Fruit fly (Drosophila melanogaster) whole organism, embryonic: Measurements from ENCODE around the gene CG17564.

Source experiments
- Atf-2 ChIP-seq: fragments of 200-800 bp; sonication (Bioruptor generic); optimal IDR thresholded peaks from 2 replicates; lab custom pipeline; 2016; ENCODE audit warnings: missing biosample characterization, missing genetic modification characterization
- Blimp-1 ChIP-seq: fragments of 200-800 bp; sonication (Bioruptor generic); optimal IDR thresholded peaks from 3 replicates; lab custom pipeline; 2018; ENCODE audit warnings: missing biosample characterization, missing genetic modification characterization, mild to moderate bottlenecking, moderate library complexity, missing genetic modification reagents
- CG10147 ChIP-seq: fragments of 200-800 bp; sonication (Bioruptor generic); optimal IDR thresholded peaks from 2 replicates; lab custom pipeline; 2019; ENCODE audit warnings: missing biosample characterization, mild to moderate bottlenecking, missing genetic modification characterization, moderate library complexity
- CG11696 ChIP-seq: fragments of 200-800 bp; sonication (Bioruptor generic); IDR thresholded peaks from 2 replicates; pipeline ENCODE4 v1.3.6; 2022; ENCODE audit warnings: missing biosample characterization, missing genetic modification characterization
- CG14710 ChIP-seq: fragments of 200-800 bp; sonication (Bioruptor generic); optimal IDR thresholded peaks from 3 replicates; lab custom pipeline; 2019; ENCODE audit warnings: missing biosample characterization, mild to moderate bottlenecking, missing genetic modification characterization, moderate library complexity
- CG17829 ChIP-seq: fragments of 200-800 bp; optimal IDR thresholded peaks from 2 replicates; lab custom pipeline; 2019; ENCODE audit warnings: missing biosample characterization, mild to moderate bottlenecking, missing genetic modification characterization, moderate library complexity
- CG18476 ChIP-seq: fragments of 200-800 bp; sonication (Bioruptor generic); optimal IDR thresholded peaks from 2 replicates; lab custom pipeline; 2016; ENCODE audit warnings: missing biosample characterization, mild to moderate bottlenecking, missing genetic modification characterization
- CG2678 ChIP-seq: fragments of 200-800 bp; sonication (Bioruptor generic); optimal IDR thresholded peaks from 3 replicates; lab custom pipeline; 2019; ENCODE audit warnings: missing biosample characterization, mild to moderate bottlenecking, missing genetic modification characterization, moderate library complexity
- CG3838 ChIP-seq: fragments of 200-800 bp; sonication (Bioruptor generic); optimal IDR thresholded peaks from 3 replicates; lab custom pipeline; 2016; ENCODE audit warnings: missing biosample characterization, missing genetic modification characterization
- CG3995 ChIP-seq: fragments of 200-800 bp; sonication (Bioruptor generic); optimal IDR thresholded peaks from 3 replicates; lab custom pipeline; 2016; ENCODE audit warnings: missing biosample characterization, missing genetic modification characterization
- CG42726 ChIP-seq: fragments of 200-800 bp; sonication (Bioruptor generic); IDR thresholded peaks from 2 replicates; pipeline ENCODE4 v1.3.6; 2022; ENCODE audit warnings: missing biosample characterization, missing genetic modification characterization; ENCODE audit not compliant: partially characterized antibody
- CG4328 ChIP-seq: fragments of 200-800 bp; sonication (Bioruptor generic); optimal IDR thresholded peaks from 3 replicates; lab custom pipeline; 2017; ENCODE audit warnings: missing biosample characterization, missing genetic modification reagents, missing genetic modification characterization
- CG4424 ChIP-seq: fragments of 200-800 bp; sonication (Bioruptor generic); optimal IDR thresholded peaks from 3 replicates; lab custom pipeline; 2016; ENCODE audit warnings: missing biosample characterization, missing genetic modification characterization
- CG5953 ChIP-seq: fragments of 200-800 bp; sonication (Bioruptor generic); IDR thresholded peaks from 2 replicates; pipeline ENCODE4 v1.3.6; 2022; ENCODE audit warnings: missing biosample characterization, missing genetic modification characterization
- CG6654 ChIP-seq: fragments of 200-800 bp; sonication (Bioruptor generic); optimal IDR thresholded peaks from 2 replicates; lab custom pipeline; 2017; ENCODE audit warnings: missing biosample characterization, mild to moderate bottlenecking, missing genetic modification characterization
- CG7839 ChIP-seq: fragments of 200-800 bp; sonication (Bioruptor generic); optimal IDR thresholded peaks from 3 replicates; lab custom pipeline; 2018; ENCODE audit warnings: missing biosample characterization, mild to moderate bottlenecking, missing genetic modification characterization, moderate library complexity
- CG7928 ChIP-seq: fragments of 200-800 bp; sonication (Bioruptor generic); optimal IDR thresholded peaks from 2 replicates; lab custom pipeline; 2017; ENCODE audit warnings: missing biosample characterization, mild to moderate bottlenecking, missing genetic modification characterization
- CG8388 ChIP-seq: fragments of 200-800 bp; sonication (Bioruptor generic); optimal IDR thresholded peaks from 2 replicates; lab custom pipeline; 2019; ENCODE audit warnings: missing biosample characterization, mild to moderate bottlenecking, missing genetic modification characterization, moderate library complexity
- CG9727 ChIP-seq: fragments of 200-800 bp; sonication (Bioruptor generic); optimal IDR thresholded peaks from 3 replicates; lab custom pipeline; 2017; ENCODE audit warnings: missing biosample characterization, mild to moderate bottlenecking, missing genetic modification characterization
- CG9817 ChIP-seq: fragments of 200-800 bp; sonication (Bioruptor generic); optimal IDR thresholded peaks from 2 replicates; lab custom pipeline; 2018; ENCODE audit warnings: missing biosample characterization, mild to moderate bottlenecking, missing genetic modification characterization, moderate library complexity
- CHES-1-like ChIP-seq: fragments of 200-800 bp; sonication (Bioruptor generic); optimal IDR thresholded peaks from 2 replicates; lab custom pipeline; 2016; ENCODE audit warnings: missing biosample characterization, missing genetic modification characterization
- CoRest ChIP-seq: fragments of 200-800 bp; sonication (Bioruptor generic); optimal IDR thresholded peaks from 3 replicates; lab custom pipeline; 2018; ENCODE audit warnings: missing biosample characterization, mild to moderate bottlenecking, missing genetic modification characterization, moderate library complexity
- Dek ChIP-seq: fragments of 200-800 bp; sonication (Bioruptor generic); optimal IDR thresholded peaks from 3 replicates; lab custom pipeline; 2019; ENCODE audit warnings: missing biosample characterization, mild to moderate bottlenecking, missing genetic modification characterization, moderate library complexity
- Drgx ChIP-seq: fragments of 200-800 bp; sonication (Bioruptor generic); IDR thresholded peaks from 2 replicates; pipeline ENCODE4 v1.3.6; 2022; ENCODE audit warnings: missing biosample characterization, missing genetic modification characterization
- HLHmδ ChIP-seq: fragments of 200-800 bp; sonication (Bioruptor generic); optimal IDR thresholded peaks from 2 replicates; lab custom pipeline; 2018; ENCODE audit warnings: missing biosample characterization, mild to moderate bottlenecking, missing genetic modification characterization, moderate library complexity
- HmgZ ChIP-seq: fragments of 200-800 bp; sonication (Bioruptor generic); optimal IDR thresholded peaks from 2 replicates; lab custom pipeline; 2018; ENCODE audit warnings: missing biosample characterization, mild to moderate bottlenecking, missing genetic modification characterization
- Hr51 ChIP-seq, 2 experiments: fragments of 200-800 bp; sonication (Bioruptor generic); optimal IDR thresholded peaks; 2 replicates in 1 of 2; 3 replicates in 1 of 2; lab custom pipeline; 2016 to 2018; ENCODE audit warnings: missing biosample characterization in 2 of 2, missing genetic modification characterization in 2 of 2, mild to moderate bottlenecking in 1 of 2, moderate library complexity in 1 of 2
- Jarid2 ChIP-seq: fragments of 200-800 bp; sonication (Bioruptor generic); optimal IDR thresholded peaks from 3 replicates; lab custom pipeline; 2017; ENCODE audit warnings: mild to moderate bottlenecking, missing biosample characterization, missing genetic modification reagents, missing genetic modification characterization
- Kr ChIP-seq: fragments of 200-800 bp; sonication (Bioruptor generic); optimal IDR thresholded peaks from 2 replicates; lab custom pipeline; 2017; ENCODE audit warnings: missing biosample characterization, mild to moderate bottlenecking, missing genetic modification characterization
- MTF-1 ChIP-seq: fragments of 200-800 bp; sonication (Bioruptor generic); optimal IDR thresholded peaks from 2 replicates; lab custom pipeline; 2018; ENCODE audit warnings: missing biosample characterization, mild to moderate bottlenecking, missing genetic modification characterization, borderline replicate concordance
- Optix ChIP-seq: fragments of 200-800 bp; sonication (Bioruptor generic); IDR thresholded peaks from 3 replicates; pipeline ENCODE4 v1.3.6; 2022; ENCODE audit warnings: missing biosample characterization, missing genetic modification characterization
- PHDP ChIP-seq: fragments of 200-800 bp; sonication (Bioruptor generic); optimal IDR thresholded peaks from 3 replicates; lab custom pipeline; 2018; ENCODE audit warnings: missing biosample characterization, mild to moderate bottlenecking, missing genetic modification characterization, moderate library complexity
- Ssrp ChIP-seq: fragments of 200-800 bp; sonication (Bioruptor generic); optimal IDR thresholded peaks from 2 replicates; lab custom pipeline; 2018; ENCODE audit warnings: missing biosample characterization, mild to moderate bottlenecking, missing genetic modification characterization, moderate library complexity
- TFAM ChIP-seq: fragments of 200-800 bp; sonication (Bioruptor generic); optimal IDR thresholded peaks from 2 replicates; lab custom pipeline; 2017; ENCODE audit warnings: missing biosample characterization, missing genetic modification characterization, inconsistent platforms
- ac ChIP-seq: fragments of 200-800 bp; sonication (Bioruptor generic); optimal IDR thresholded peaks from 3 replicates; lab custom pipeline; 2017; ENCODE audit warnings: missing biosample characterization, mild to moderate bottlenecking, missing genetic modification characterization
- aop ChIP-seq: fragments of 200-800 bp; sonication (Bioruptor generic); IDR thresholded peaks from 2 replicates; pipeline ENCODE4 v1.3.6; 2022; ENCODE audit warnings: missing biosample characterization, missing genetic modification characterization
- cato ChIP-seq: fragments of 200-800 bp; sonication (Bioruptor generic); optimal IDR thresholded peaks from 2 replicates; lab custom pipeline; 2016; ENCODE audit warnings: missing biosample characterization, missing genetic modification characterization, borderline replicate concordance
- cwo ChIP-seq: fragments of 200-800 bp; sonication (Bioruptor generic); optimal IDR thresholded peaks from 3 replicates; lab custom pipeline; 2017; ENCODE audit warnings: missing biosample characterization, missing genetic modification characterization, mild to moderate bottlenecking, moderate library complexity, missing genetic modification reagents
- dpn ChIP-seq, 2 experiments: fragments of 200-800 bp; sonication (Bioruptor generic); optimal IDR thresholded peaks; 3 replicates each; lab custom pipeline; 2016; ENCODE audit warnings: missing biosample characterization in 2 of 2, missing genetic modification characterization in 2 of 2
- fu2 ChIP-seq: fragments of 200-800 bp; sonication (Bioruptor generic); optimal IDR thresholded peaks from 2 replicates; lab custom pipeline; 2016; ENCODE audit warnings: missing biosample characterization, missing genetic modification characterization
- gcm ChIP-seq: fragments of 200-800 bp; sonication (Bioruptor generic); optimal IDR thresholded peaks from 2 replicates; lab custom pipeline; 2019; ENCODE audit warnings: missing biosample characterization, mild to moderate bottlenecking, missing genetic modification characterization, moderate library complexity
- hb ChIP-seq: fragments of 200-800 bp; sonication (Bioruptor generic); IDR thresholded peaks from 3 replicates; pipeline ENCODE4 v1.3.6; 2022; ENCODE audit warnings: missing biosample characterization, missing genetic modification characterization; ENCODE audit not compliant: partially characterized antibody
- knrl ChIP-seq: fragments of 200-800 bp; sonication (Bioruptor generic); IDR thresholded peaks from 3 replicates; pipeline ENCODE4 v1.3.6; 2022; ENCODE audit warnings: missing biosample characterization, missing genetic modification characterization; ENCODE audit not compliant: partially characterized antibody
- lbe ChIP-seq: fragments of 200-800 bp; sonication (Bioruptor generic); optimal IDR thresholded peaks from 2 replicates; lab custom pipeline; 2016; ENCODE audit warnings: missing biosample characterization, mild to moderate bottlenecking, missing genetic modification characterization
- nmo ChIP-seq: fragments of 200-800 bp; sonication (Bioruptor generic); optimal IDR thresholded peaks from 2 replicates; lab custom pipeline; 2018; ENCODE audit warnings: missing biosample characterization, mild to moderate bottlenecking, missing genetic modification characterization, moderate library complexity
- nom ChIP-seq: fragments of 200-800 bp; sonication (Bioruptor generic); optimal IDR thresholded peaks from 2 replicates; lab custom pipeline; 2017; ENCODE audit warnings: missing biosample characterization, missing genetic modification characterization, mild to moderate bottlenecking, moderate library complexity, missing genetic modification reagents
- org-1 ChIP-seq: fragments of 200-800 bp; sonication (Bioruptor generic); optimal IDR thresholded peaks from 2 replicates; lab custom pipeline; 2017; ENCODE audit warnings: missing biosample characterization, missing genetic modification characterization
- phol ChIP-seq: fragments of 200-800 bp; sonication (Bioruptor generic); optimal IDR thresholded peaks from 3 replicates; lab custom pipeline; 2018; ENCODE audit warnings: missing biosample characterization, mild to moderate bottlenecking, missing genetic modification characterization, moderate library complexity
- row ChIP-seq: fragments of 200-800 bp; sonication (Bioruptor generic); IDR thresholded peaks from 3 replicates; pipeline ENCODE4 v1.3.6; 2022; ENCODE audit warnings: missing biosample characterization, missing genetic modification characterization
- seq ChIP-seq: fragments of 200-800 bp; sonication (Bioruptor generic); IDR thresholded peaks from 2 replicates; pipeline ENCODE4 v1.3.6; 2022; ENCODE audit warnings: missing biosample characterization, missing genetic modification characterization
- tio ChIP-seq: fragments of 200-800 bp; sonication (Bioruptor generic); optimal IDR thresholded peaks from 2 replicates; lab custom pipeline; 2017; ENCODE audit warnings: missing biosample characterization, missing genetic modification characterization, inconsistent platforms

CG17564 gene

dm6 chr2L:19317778-19318177 lies 18.0 kb upstream of the CG17564 start (continued):
- TF ChIP-seq CG4424: peak; percentile 2
- no peak for TF ChIP-seq CG7928 (GFP tag; lab: Kevin White, UChicago)
- TF ChIP-seq Jarid2: no peak
- no peak for TF ChIP-seq HLHmδ (GFP tag; lab: Kevin White, UChicago)
- TF ChIP-seq Optix (GFP tag; lab: Robert Waterston, UW): no peak
- TF ChIP-seq phol (tag; lab: Kevin White, UChicago): peak; percentile 33
- no peak for TF ChIP-seq gcm
- no peak for TF ChIP-seq fu2 (GFP tag; lab: Kevin White, UChicago)
- no peak for TF ChIP-seq tio (GFP tag; lab: Kevin White, UChicago)
- no peak for TF ChIP-seq CG5953
- no peak for TF ChIP-seq CG3838 (GFP tag; lab: Kevin White, UChicago)
- TF ChIP-seq CG18476: no peak
- no peak for TF ChIP-seq CG9727 (GFP tag; lab: Kevin White, UChicago)
- TF ChIP-seq CoRest (tag; lab: Kevin White, UChicago): peak; percentile 6
- no peak for TF ChIP-seq CG2678 (tag; lab: Kevin White, UChicago)
- TF ChIP-seq CG9817 (tag; lab: Kevin White, UChicago): no peak
- no peak for TF ChIP-seq cato (GFP tag; lab: Kevin White, UChicago)
- TF ChIP-seq ac: no peak
- TF ChIP-seq Ssrp (tag; lab: Kevin White, UChicago): peak; percentile 12
- TF ChIP-seq CG3995: no peak
- no peak for TF ChIP-seq CG7839
- TF ChIP-seq CG11696 (GFP tag; lab: Robert Waterston, UW): no peak
- no peak for TF ChIP-seq HmgZ (tag; lab: Kevin White, UChicago)
- peak; percentile 6 for TF ChIP-seq CG17829 (tag; lab: Kevin White, UChicago)
- peak; percentile 21 for TF ChIP-seq CG8388 (GFP tag; lab: Kevin White, UChicago)
- no peak for TF ChIP-seq MTF-1 (GFP tag; lab: Kevin White, UChicago)
- no peak for TF ChIP-seq CHES-1-like (GFP tag; lab: Kevin White, UChicago)
- peak; percentile 23 for TF ChIP-seq Blimp-1 (GFP tag; lab: Kevin White, UChicago)
- TF ChIP-seq Drgx (GFP tag; lab: Robert Waterston, UW): peak; percentile 41; the same call in 1 of the 2 replicates
- no peak for TF ChIP-seq CG4328
- TF ChIP-seq seq (GFP tag; lab: Robert Waterston, UW): no peak
- TF ChIP-seq CG6654 (GFP tag; lab: Kevin White, UChicago): no peak
- TF ChIP-seq, all 482 proteins: peak for 29

dm6 chr2L:19314589-19314988 lies 14.9 kb upstream of the CG17564 start:
- TF ChIP-seq lbe (no peak), Hr51 (GFP tag; optimal IDR thresholded peaks at IDR 0.05; lab: Kevin White, UChicago) (peak in 1 of 2 experiments; percentile 41), CG42726 (GFP tag; lab: Robert Waterston, UW) (no peak), org-1 (GFP tag; lab: Kevin White, UChicago) (no peak), Atf-2 (GFP tag; lab: Kevin White, UChicago) (no peak), dpn (GFP tag; optimal IDR thresholded peaks at IDR 0.05; lab: Kevin White, UChicago) (peak in 1 of 2 experiments; percentile 15), PHDP (tag; lab: Kevin White, UChicago) (no peak), cwo (GFP tag; lab: Kevin White, UChicago) (no peak), nmo (GFP tag; lab: Kevin White, UChicago) (no peak), hb (no peak; the same call in 2 of the 3 replicates), aop (no peak), Dek (no peak), TFAM (GFP tag; lab: Kevin White, UChicago) (no peak), knrl (GFP tag; lab: Robert Waterston, UW) (no peak), row (GFP tag; lab: Robert Waterston, UW) (0 out of 3 replicates have a peak, but pooled peaks have one; percentile 5), CG10147 (GFP tag; lab: Kevin White, UChicago) (no peak), nom (GFP tag; lab: Kevin White, UChicago) (peak; percentile 16), CG14710 (peak; percentile 13), Kr (GFP tag; lab: Kevin White, UChicago) (no peak)
